Worm (Caenorhabditis elegans) whole organism, mixed stage, embryonic: Measurements from ENCODE around the gene ift-81.

Source experiments
- M03D4.4 ChIP-seq: sonication (generic microtip); optimal IDR thresholded peaks from 2 replicates; lab custom pipeline; 2017; ENCODE audit warnings: mild to moderate bottlenecking, missing genetic modification characterization, missing compliant biosample characterization
- bed-3 ChIP-seq: fragments of 200-800 bp; sonication (Bioruptor generic); optimal IDR thresholded peaks from 3 replicates; lab custom pipeline; 2018; ENCODE audit warnings: mild to moderate bottlenecking, missing genetic modification characterization, moderate library complexity, missing compliant biosample characterization
- blmp-1 ChIP-seq: fragments of 150-350 bp; optimal IDR thresholded peaks from 2 replicates; lab custom pipeline; 2014; ENCODE audit warnings: missing biosample characterization, missing genetic modification characterization
- ceh-39 ChIP-seq: fragments of 150-350 bp; optimal IDR thresholded peaks from 2 replicates; lab custom pipeline; 2014; ENCODE audit warnings: missing biosample characterization, missing genetic modification characterization
- ceh-43 ChIP-seq: fragments of 200-800 bp; sonication (Bioruptor generic); optimal IDR thresholded peaks from 2 replicates; lab custom pipeline; 2018; ENCODE audit warnings: mild to moderate bottlenecking, missing genetic modification characterization, moderate library complexity, missing compliant biosample characterization
- ceh-83 ChIP-seq: fragments of 200-800 bp; sonication (Bioruptor generic); optimal IDR thresholded peaks from 2 replicates; lab custom pipeline; 2018; ENCODE audit warnings: mild to moderate bottlenecking, missing genetic modification characterization, missing compliant biosample characterization
- ces-1 ChIP-seq: fragments of 150-350 bp; optimal IDR thresholded peaks from 2 replicates; lab custom pipeline; 2014; ENCODE audit warnings: missing biosample characterization, missing genetic modification reagents, missing genetic modification characterization
- cnd-1 ChIP-seq: fragments of 200-800 bp; sonication (Bioruptor generic); optimal IDR thresholded peaks from 2 replicates; lab custom pipeline; 2018; ENCODE audit warnings: mild to moderate bottlenecking, missing genetic modification characterization, missing compliant biosample characterization
- drap-1 ChIP-seq: fragments of 200-800 bp; sonication (Bioruptor generic); optimal IDR thresholded peaks from 3 replicates; lab custom pipeline; 2018; ENCODE audit warnings: mild to moderate bottlenecking, missing genetic modification characterization, missing compliant biosample characterization
- elt-1 ChIP-seq: sonication (generic microtip); optimal IDR thresholded peaks from 2 replicates; lab custom pipeline; 2017; ENCODE audit warnings: missing genetic modification characterization, mild to moderate bottlenecking, missing compliant biosample characterization, antibody characterized with exemption, moderate library complexity, borderline replicate concordance; ENCODE audit not compliant: insufficient read depth
- elt-3 ChIP-seq: fragments of 150-350 bp; optimal IDR thresholded peaks from 2 replicates; lab custom pipeline; 2014; ENCODE audit warnings: missing biosample characterization, missing genetic modification characterization
- flh-1 ChIP-seq: fragments of 200-800 bp; sonication (Bioruptor generic); optimal IDR thresholded peaks from 2 replicates; lab custom pipeline; 2018; ENCODE audit warnings: mild to moderate bottlenecking, missing genetic modification characterization, moderate library complexity, missing compliant biosample characterization
- ham-2 ChIP-seq: fragments of 200-800 bp; sonication (Bioruptor generic); optimal IDR thresholded peaks from 2 replicates; lab custom pipeline; 2018; ENCODE audit warnings: mild to moderate bottlenecking, missing genetic modification characterization, missing compliant biosample characterization
- hlh-1 ChIP-seq: fragments of 150-350 bp; optimal IDR thresholded peaks from 2 replicates; lab custom pipeline; 2014; ENCODE audit warnings: missing biosample characterization, missing genetic modification reagents, missing genetic modification characterization
- lin-13 ChIP-seq: fragments of 150-350 bp; optimal IDR thresholded peaks from 2 replicates; lab custom pipeline; 2014; ENCODE audit warnings: missing biosample characterization, missing genetic modification characterization
- lin-32 ChIP-seq: fragments of 200-800 bp; sonication (Bioruptor generic); optimal IDR thresholded peaks from 2 replicates; lab custom pipeline; 2018; ENCODE audit warnings: mild to moderate bottlenecking, missing genetic modification characterization, missing compliant biosample characterization
- lsy-2 ChIP-seq: fragments of 150-350 bp; optimal IDR thresholded peaks from 2 replicates; lab custom pipeline; 2014; ENCODE audit warnings: missing biosample characterization, missing genetic modification characterization
- mab-5 ChIP-seq: fragments of 150-350 bp; optimal IDR thresholded peaks from 2 replicates; lab custom pipeline; 2014; ENCODE audit warnings: missing biosample characterization, missing genetic modification characterization
- mep-1 ChIP-seq: fragments of 150-350 bp; optimal IDR thresholded peaks from 2 replicates; lab custom pipeline; 2017; ENCODE audit warnings: missing biosample characterization, missing genetic modification reagents, missing genetic modification characterization, inconsistent platforms
- mls-2 ChIP-seq: sonication (generic microtip); optimal IDR thresholded peaks from 2 replicates; lab custom pipeline; 2016; ENCODE audit warnings: mild to moderate bottlenecking, missing genetic modification characterization, moderate library complexity, missing compliant biosample characterization
- nhr-12 ChIP-seq: fragments of 150-350 bp; optimal IDR thresholded peaks from 2 replicates; lab custom pipeline; 2014; ENCODE audit warnings: missing biosample characterization, missing genetic modification characterization
- nhr-2 ChIP-seq: fragments of 150-350 bp; optimal IDR thresholded peaks from 2 replicates; lab custom pipeline; 2014; ENCODE audit warnings: missing biosample characterization, missing genetic modification characterization
- nhr-237 ChIP-seq: fragments of 150-350 bp; optimal IDR thresholded peaks from 2 replicates; lab custom pipeline; 2014; ENCODE audit warnings: missing biosample characterization, missing genetic modification characterization
- nhr-28 ChIP-seq: fragments of 150-350 bp; optimal IDR thresholded peaks from 2 replicates; lab custom pipeline; 2014; ENCODE audit warnings: missing biosample characterization, missing genetic modification characterization
- nhr-76 ChIP-seq: sonication (generic microtip); optimal IDR thresholded peaks from 2 replicates; lab custom pipeline; 2017; ENCODE audit warnings: missing biosample characterization, missing genetic modification characterization
- pha-4 ChIP-seq: fragments of 150-350 bp; optimal IDR thresholded peaks from 2 replicates; lab custom pipeline; 2018; ENCODE audit warnings: missing biosample characterization, missing genetic modification reagents, missing genetic modification characterization
- sem-2 ChIP-seq: fragments of 200-800 bp; sonication (Bioruptor generic); optimal IDR thresholded peaks from 2 replicates; lab custom pipeline; 2018; ENCODE audit warnings: mild to moderate bottlenecking, missing genetic modification characterization, missing compliant biosample characterization
- snpc-4 ChIP-seq: fragments of 150-350 bp; optimal IDR thresholded peaks from 2 replicates; lab custom pipeline; 2014; ENCODE audit warnings: missing biosample characterization, missing genetic modification characterization
- sptf-1 ChIP-seq: sonication (generic microtip); optimal IDR thresholded peaks from 2 replicates; lab custom pipeline; 2017; ENCODE audit warnings: mild to moderate bottlenecking, missing genetic modification characterization, moderate library complexity, missing compliant biosample characterization
- tbx-8 ChIP-seq: fragments of 200-800 bp; sonication (Bioruptor generic); optimal IDR thresholded peaks from 2 replicates; lab custom pipeline; 2018; ENCODE audit warnings: mild to moderate bottlenecking, missing genetic modification characterization, moderate library complexity, missing compliant biosample characterization
- unc-120 ChIP-seq: sonication (generic microtip); optimal IDR thresholded peaks from 2 replicates; lab custom pipeline; 2017; ENCODE audit warnings: missing genetic modification characterization, missing compliant biosample characterization; ENCODE audit not compliant: poor library complexity, severe bottlenecking
- unc-39 ChIP-seq: fragments of 150-350 bp; optimal IDR thresholded peaks from 2 replicates; lab custom pipeline; 2014; ENCODE audit warnings: missing biosample characterization, missing genetic modification characterization
- unc-62 ChIP-seq: fragments of 150-350 bp; optimal IDR thresholded peaks from 2 replicates; lab custom pipeline; 2014; ENCODE audit warnings: missing biosample characterization, missing genetic modification reagents, missing genetic modification characterization
- zip-8 ChIP-seq: fragments of 150-350 bp; optimal IDR thresholded peaks from 2 replicates; lab custom pipeline; 2014; ENCODE audit warnings: missing biosample characterization, missing genetic modification characterization
- ztf-11 ChIP-seq: fragments of 150-350 bp; optimal IDR thresholded peaks from 2 replicates; lab custom pipeline; 2014; ENCODE audit warnings: missing biosample characterization, missing genetic modification characterization

The ift-81 gene

DNA sequence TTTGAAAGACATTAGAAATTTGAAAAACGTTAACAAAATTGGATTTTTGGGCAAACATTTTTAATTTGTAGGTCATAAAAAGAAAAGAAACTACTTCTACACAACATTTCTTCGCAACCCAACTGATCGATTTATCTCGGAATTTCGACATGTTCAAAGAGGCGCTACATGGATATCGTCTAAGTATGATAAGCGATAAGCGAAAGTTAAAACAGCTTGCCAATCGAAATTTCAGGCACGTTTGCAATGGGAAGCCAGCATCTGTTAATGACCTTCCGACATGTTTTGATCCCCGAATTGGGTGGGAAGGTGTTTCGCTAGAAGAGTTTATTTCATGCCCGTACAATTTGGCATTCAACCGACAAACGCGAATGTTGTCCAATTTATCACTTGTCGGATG is 21.6 kb upstream of the ift-81 start:
- no peak for TF ChIP-seq zip-8 (tag; lab: Kevin White, UChicago)
- no peak for TF ChIP-seq mls-2 (tag; lab: Kevin White, UChicago)
- no peak for TF ChIP-seq sem-2 (GFP tag; lab: Kevin White, UChicago)
- no peak for TF ChIP-seq lin-13 (tag; lab: Kevin White, UChicago)
- no peak for TF ChIP-seq nhr-237
- TF ChIP-seq ceh-83 (GFP tag; lab: Kevin White, UChicago), result no peak
- no peak for TF ChIP-seq hlh-1 (tag; lab: Kevin White, UChicago)
- no peak for TF ChIP-seq nhr-76 (tag; lab: Kevin White, UChicago)
- TF ChIP-seq pha-4 (tag; lab: Kevin White, UChicago), result no peak
- no peak for TF ChIP-seq lsy-2 (tag; lab: Kevin White, UChicago)
- no peak for TF ChIP-seq elt-3 (tag; lab: Kevin White, UChicago)
- no peak for TF ChIP-seq nhr-2 (tag; lab: Kevin White, UChicago)
- no peak for TF ChIP-seq flh-1 (GFP tag; lab: Kevin White, UChicago)
- TF ChIP-seq ceh-43 (GFP tag; lab: Kevin White, UChicago), result no peak
- no peak for TF ChIP-seq M03D4.4 (tag; lab: Kevin White, UChicago)
- TF ChIP-seq nhr-12 (tag; lab: Kevin White, UChicago), result no peak
- no peak for TF ChIP-seq ztf-11 (tag; lab: Kevin White, UChicago)
- no peak for TF ChIP-seq snpc-4 (tag; lab: Kevin White, UChicago)
- TF ChIP-seq mep-1 (tag; lab: Kevin White, UChicago), result no peak

DNA sequence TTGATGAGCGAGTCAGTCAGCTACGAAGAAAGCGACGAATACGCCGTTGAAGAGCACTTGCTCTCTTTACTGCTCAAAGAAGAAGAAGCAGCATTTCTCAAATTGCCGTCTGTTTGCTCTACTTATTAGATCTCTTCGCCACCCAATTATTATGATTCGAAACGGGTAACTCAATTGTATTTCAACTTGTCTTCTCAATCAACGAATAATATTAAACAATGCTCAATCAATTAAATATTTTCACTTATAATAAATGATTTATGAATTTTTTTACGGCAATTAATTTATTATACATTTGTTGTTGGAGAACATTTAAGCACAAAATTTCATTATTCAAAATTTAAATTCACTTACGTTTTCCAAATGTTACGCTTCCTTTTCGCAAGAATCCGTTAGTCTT is 20.1 kb upstream of the ift-81 start:
- TF ChIP-seq nhr-237 (no peak), ces-1 (GFP tag; lab: Kevin White, UChicago) (peak; percentile 95)

DNA sequence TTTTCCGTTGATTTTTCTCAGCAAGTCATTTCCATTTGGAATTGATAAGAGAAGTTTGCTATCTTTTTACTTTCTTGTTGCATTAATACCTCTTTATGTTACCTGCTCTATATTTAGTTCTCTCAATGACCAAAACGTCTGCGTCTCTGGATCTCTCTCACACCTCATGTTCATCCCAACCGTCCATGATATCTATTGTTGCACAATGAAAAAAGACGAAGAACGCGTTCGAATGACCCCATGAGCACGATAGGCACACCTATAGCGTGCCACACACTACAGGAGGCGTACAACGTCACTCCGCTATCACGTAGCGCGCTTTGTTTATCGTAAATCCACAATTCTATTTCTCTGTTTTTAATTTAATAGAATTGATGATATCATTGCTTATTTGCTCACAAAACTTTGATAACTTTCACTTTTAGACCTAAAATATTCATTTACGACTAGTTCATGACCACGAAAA is 19.2 kb upstream of the ift-81 start, which contains the start of gene Y34B4A.2:
Y34B4A.2 (plus strand) TSS at position 328 of the 466 bp plus-strand sequence.
- TF ChIP-seq unc-39 (tag; lab: Kevin White, UChicago) (no peak), tbx-8 (no peak), mep-1 (tag; lab: Kevin White, UChicago) (no peak), elt-1 (no peak), pha-4 (tag; lab: Kevin White, UChicago) (no peak), zip-8 (tag; lab: Kevin White, UChicago) (no peak), nhr-2 (tag; lab: Kevin White, UChicago) (peak; percentile 8), nhr-12 (tag; lab: Kevin White, UChicago) (no peak), hlh-1 (tag; lab: Kevin White, UChicago) (no peak), sptf-1 (tag; lab: Kevin White, UChicago) (no peak), unc-62 (GFP tag; lab: Kevin White, UChicago) (no peak), blmp-1 (tag; lab: Kevin White, UChicago) (no peak), ham-2 (GFP tag; lab: Kevin White, UChicago) (no peak), nhr-28 (tag; lab: Kevin White, UChicago) (no peak), nhr-76 (tag; lab: Kevin White, UChicago) (no peak), mab-5 (tag; lab: Kevin White, UChicago) (no peak), ceh-43 (GFP tag; lab: Kevin White, UChicago) (no peak), lin-13 (tag; lab: Kevin White, UChicago) (peak; percentile 23), M03D4.4 (tag; lab: Kevin White, UChicago) (no peak), lin-32 (GFP tag; lab: Kevin White, UChicago) (no peak), elt-3 (tag; lab: Kevin White, UChicago) (no peak), sem-2 (GFP tag; lab: Kevin White, UChicago) (no peak), flh-1 (GFP tag; lab: Kevin White, UChicago) (no peak), ces-1 (GFP tag; lab: Kevin White, UChicago) (peak; percentile 74), snpc-4 (tag; lab: Kevin White, UChicago) (no peak), bed-3 (GFP tag; lab: Kevin White, UChicago) (no peak), unc-120 (tag; lab: Kevin White, UChicago) (no peak), drap-1 (GFP tag; lab: Kevin White, UChicago) (no peak), cnd-1 (peak; percentile 27), ceh-83 (GFP tag; lab: Kevin White, UChicago) (no peak), mls-2 (tag; lab: Kevin White, UChicago) (no peak), ztf-11 (tag; lab: Kevin White, UChicago) (no peak), ceh-39 (no peak), lsy-2 (tag; lab: Kevin White, UChicago) (no peak)
